Worm (Caenorhabditis elegans) whole organism, L4 larva: ENCODE data around the gene F52B10.3.

ENCODE experiments used
- F49E8.2 ChIP-seq: sonication (generic microtip); optimal IDR thresholded peaks from 2 replicates; lab custom pipeline; 2016; ENCODE audit warnings: missing compliant biosample characterization, mild to moderate bottlenecking, missing genetic modification characterization, borderline replicate concordance
- R02D3.7 ChIP-seq: fragments of 150-350 bp; sonication (generic microtip); optimal IDR thresholded peaks from 3 replicates; lab custom pipeline; 2014; ENCODE audit warnings: missing biosample characterization, missing genetic modification characterization
- aly-2 ChIP-seq: sonication (generic microtip); optimal IDR thresholded peaks from 2 replicates; lab custom pipeline; 2018; ENCODE audit warnings: missing biosample characterization, missing genetic modification characterization
- daf-8 ChIP-seq: fragments of 200-800 bp; sonication (Bioruptor generic); IDR thresholded peaks from 2 replicates; pipeline ENCODE4 v1.3.6; 2022; ENCODE audit warnings: missing genetic modification characterization, missing compliant biosample characterization
- fos-1 ChIP-seq: fragments of 150-350 bp; optimal IDR thresholded peaks from 2 replicates; lab custom pipeline; 2014; ENCODE audit warnings: missing biosample characterization, missing genetic modification characterization
- gei-8 ChIP-seq: fragments of 200-800 bp; sonication (Bioruptor generic); optimal IDR thresholded peaks from 2 replicates; lab custom pipeline; 2018; ENCODE audit warnings: mild to moderate bottlenecking, missing genetic modification characterization, missing compliant biosample characterization
- lin-13 ChIP-seq: fragments of 150-350 bp; optimal IDR thresholded peaks from 2 replicates; lab custom pipeline; 2014; ENCODE audit warnings: missing biosample characterization, missing genetic modification reagents, missing genetic modification characterization
- mxl-3 ChIP-seq: fragments of 200-800 bp; sonication (Bioruptor generic); optimal IDR thresholded peaks from 2 replicates; lab custom pipeline; 2018; ENCODE audit warnings: mild to moderate bottlenecking, missing genetic modification characterization, missing compliant biosample characterization
- nhr-237 ChIP-seq: sonication (generic microtip); optimal IDR thresholded peaks from 2 replicates; lab custom pipeline; 2017; ENCODE audit warnings: missing biosample characterization, missing genetic modification characterization
- pha-4 ChIP-seq, 2 experiments: fragments of 150-350 bp in 1 of 2; fragments of 200-800 bp in 1 of 2; sonication (Bioruptor generic) in 1 of 2; IDR thresholded peaks in 1 of 2; optimal IDR thresholded peaks in 1 of 2; 2 replicates each; pipeline versions ENCODE4 v1.3.6 to Lab custom; 2014 to 2022; ENCODE audit warnings: missing genetic modification characterization in 2 of 2, missing genetic modification reagents in 2 of 2, missing biosample characterization in 1 of 2, missing compliant biosample characterization in 1 of 2
- pqm-1 ChIP-seq: sonication (generic microtip); optimal IDR thresholded peaks from 2 replicates; lab custom pipeline; 2017; ENCODE audit warnings: missing biosample characterization, missing genetic modification characterization
- snpc-4 ChIP-seq: fragments of 150-350 bp; optimal IDR thresholded peaks from 2 replicates; lab custom pipeline; 2014; ENCODE audit warnings: missing biosample characterization, missing genetic modification characterization
- unc-62 ChIP-seq, 3 experiments: fragments of 150-350 bp in 1 of 3; sonication (generic microtip); optimal IDR thresholded peaks in 2 of 3; peaks in 1 of 3; 1 replicate in 1 of 3; 2 replicates in 2 of 3; lab custom pipeline; 2014 to 2017; ENCODE audit warnings: missing biosample characterization in 3 of 3, missing genetic modification characterization in 3 of 3, missing genetic modification reagents in 3 of 3, missing genotype in 1 of 3
- ztf-11 ChIP-seq: fragments of 150-350 bp; optimal IDR thresholded peaks from 2 replicates; lab custom pipeline; 2014; ENCODE audit warnings: missing biosample characterization, missing genetic modification characterization

DNA sequence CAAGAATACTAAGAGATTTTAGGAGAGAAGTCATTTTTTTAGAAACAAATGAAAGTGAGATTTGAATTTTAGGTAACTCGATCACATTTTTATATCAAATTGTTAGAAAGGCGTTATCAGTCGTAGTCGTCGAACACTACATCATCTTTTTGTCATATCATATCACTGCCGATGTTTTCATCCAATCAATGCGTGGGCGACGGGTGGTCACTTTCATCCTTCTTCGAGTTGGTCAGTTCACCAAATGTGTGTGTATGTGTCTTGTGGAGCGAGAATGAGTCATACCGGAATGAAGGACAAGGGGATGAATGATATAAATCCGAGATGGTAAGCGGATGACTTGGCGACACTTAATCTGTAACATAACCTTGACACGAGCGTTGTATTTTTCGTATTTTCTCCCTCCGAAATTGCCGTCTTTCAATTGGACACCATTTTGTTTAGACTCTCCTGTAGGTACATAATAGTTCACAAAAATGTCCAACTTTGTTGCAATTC lies 48.4 kb upstream of the F52B10.3 start, which contains the start of the genes Y41G9A.10 and Y41G9A.5:
- TF ChIP-seq R02D3.7 (tag; lab: Kevin White, UChicago) = no peak
- TF ChIP-seq gei-8 (GFP tag; lab: Kevin White, UChicago) = no peak
- no peak for TF ChIP-seq snpc-4 (tag; lab: Kevin White, UChicago)
- TF ChIP-seq daf-8 (GFP tag; lab: Robert Waterston, UW) = no peak
- no peak for TF ChIP-seq F49E8.2 (tag; lab: Kevin White, UChicago)
- TF ChIP-seq ztf-11 = no peak
- no peak for TF ChIP-seq lin-13 (GFP tag; lab: Kevin White, UChicago)
- TF ChIP-seq mxl-3 (GFP tag; lab: Kevin White, UChicago) = peak; percentile 41
- TF ChIP-seq pha-4 (GFP tag; IDR thresholded peaks at IDR 0.05; lab: Robert Waterston, UW) = no peak
- TF ChIP-seq pha-4 (tag; optimal IDR thresholded peaks at IDR 0.05; lab: Kevin White, UChicago) = no peak
- no peak for TF ChIP-seq pqm-1 (tag; lab: Kevin White, UChicago)
- peak in 1 of 2 experiments; percentile 62 for TF ChIP-seq unc-62 (GFP tag; optimal IDR thresholded peaks at IDR 0.05 in 1 of 2; lab: Kevin White, UChicago)
- no peak for TF ChIP-seq unc-62 (tag; optimal IDR thresholded peaks at IDR 0.05; lab: Kevin White, UChicago)
- no peak for TF ChIP-seq nhr-237 (tag; lab: Kevin White, UChicago)
- TF ChIP-seq fos-1 (tag; lab: Kevin White, UChicago) = no peak
- no peak for TF ChIP-seq aly-2 (tag; lab: Kevin White, UChicago)
